Worm (Caenorhabditis elegans): ENCODE measurements around the gene F42F12.14.
"Not testable (repeated sequence)": the region's sequence is repeated elsewhere in the genome, so short reads cannot be mapped to it uniquely, and the experiment has no call there.

F42F12.14 gene

DNA sequence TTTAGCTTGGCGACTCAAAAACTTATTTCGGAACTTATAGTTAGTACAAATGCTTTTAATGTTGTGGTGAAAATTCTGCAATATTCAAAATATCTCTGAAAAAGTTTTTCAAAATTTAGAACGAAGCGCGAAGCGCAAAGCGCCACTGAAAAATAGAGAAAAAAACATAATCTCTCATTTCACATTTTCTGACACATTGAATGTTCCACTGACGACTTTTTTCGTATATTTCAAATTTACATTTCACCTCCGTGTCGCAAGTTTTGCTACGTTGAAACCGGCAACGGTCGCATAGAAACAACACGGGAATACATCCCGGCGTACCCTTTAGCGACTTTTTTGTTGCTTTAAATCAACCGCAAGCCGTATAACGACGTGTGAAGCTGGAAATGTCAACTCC is at the start of gene F42F12.14:
Gene F42F12.14, plus strand, starts transcription at position 301 of the 400 bp plus-strand sequence.
- TF ChIP-seq tra-4 (tag; optimal IDR thresholded peaks at IDR 0.05) (no peak), hmbx-1 (tag; optimal IDR thresholded peaks at IDR 0.05) (no peak), ets-7 (tag; optimal IDR thresholded peaks at IDR 0.05) (no peak), ceh-36 (tag; optimal IDR thresholded peaks at IDR 0.05) (no peak), B0310.2 (tag; optimal IDR thresholded peaks at IDR 0.05) (no peak), ceh-13 (GFP tag; optimal IDR thresholded peaks at IDR 0.05) (no peak)

DNA sequence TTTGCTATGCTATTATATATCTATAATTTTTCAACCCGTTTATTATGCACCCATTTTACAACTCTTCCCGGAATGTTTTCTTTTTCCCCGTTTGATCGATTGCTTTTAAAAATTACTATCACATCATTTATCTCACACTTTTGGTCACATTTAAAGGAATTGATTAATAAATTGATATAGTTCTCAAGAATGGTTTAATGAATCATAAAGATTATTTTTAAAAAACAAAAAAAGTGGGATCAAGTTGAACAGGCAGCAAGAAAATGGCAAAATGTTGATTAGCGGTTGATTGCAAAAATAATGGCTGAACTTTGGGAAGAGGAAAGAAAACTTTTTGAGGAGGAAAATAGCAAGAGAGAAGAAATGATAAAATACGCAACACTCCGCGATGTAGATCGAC is 48.6 kb upstream of the F42F12.14 start, which contains the start of gene W06D11.5:
Gene W06D11.5, plus strand, starts transcription at position 301 of the 400 bp plus-strand sequence.
- no peak for TF ChIP-seq ceh-36 (tag; optimal IDR thresholded peaks at IDR 0.05)
- TF ChIP-seq ets-7 (tag; optimal IDR thresholded peaks at IDR 0.05): no peak
- TF ChIP-seq sea-1 (GFP tag; conservative IDR thresholded peaks at IDR 0.05): no peak
- TF ChIP-seq ceh-13 (GFP tag; optimal IDR thresholded peaks at IDR 0.05): no peak
- TF ChIP-seq hmbx-1 (tag; optimal IDR thresholded peaks at IDR 0.05): no peak
- no peak for TF ChIP-seq aly-1 (tag; optimal IDR thresholded peaks at IDR 0.05)
- TF ChIP-seq F13C5.2 (tag; optimal IDR thresholded peaks at IDR 0.05): no peak
- TF ChIP-seq B0310.2 (tag; optimal IDR thresholded peaks at IDR 0.05): no peak
- no peak for TF ChIP-seq ama-1 (optimal IDR thresholded peaks at IDR 0.05)
- TF ChIP-seq tbx-11 (GFP tag; IDR thresholded peaks at IDR 0.05): no peak

DNA sequence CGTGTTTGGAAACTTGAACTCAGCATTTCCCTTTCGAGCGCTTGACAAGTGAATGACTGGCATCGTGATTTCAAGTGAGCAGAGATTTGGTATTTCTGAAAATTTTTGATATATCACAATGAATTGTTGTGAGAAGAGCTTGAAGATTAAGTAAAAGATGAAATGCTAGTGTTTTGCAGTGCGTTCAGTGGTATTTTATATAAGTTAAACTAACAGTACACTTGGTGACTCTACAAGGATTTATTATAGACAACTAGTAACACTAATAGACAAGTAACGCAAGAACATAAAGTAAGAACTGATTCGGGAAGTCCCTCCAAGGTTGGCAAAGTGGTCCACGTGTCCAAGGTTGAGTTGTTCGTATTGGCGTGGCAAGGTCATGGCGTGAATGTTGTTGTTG is 45.7 kb upstream of the F42F12.14 start, which contains the start of gene dot-1.3:
Gene dot-1.3, minus strand, starts transcription at position 101 of the 400 bp plus-strand sequence.
- TF ChIP-seq flt-1 (GFP tag; IDR thresholded peaks at IDR 0.05); F13C5.2 (tag; optimal IDR thresholded peaks at IDR 0.05); scrt-1 (GFP tag; IDR thresholded peaks at IDR 0.05): not testable (repeated sequence)

DNA sequence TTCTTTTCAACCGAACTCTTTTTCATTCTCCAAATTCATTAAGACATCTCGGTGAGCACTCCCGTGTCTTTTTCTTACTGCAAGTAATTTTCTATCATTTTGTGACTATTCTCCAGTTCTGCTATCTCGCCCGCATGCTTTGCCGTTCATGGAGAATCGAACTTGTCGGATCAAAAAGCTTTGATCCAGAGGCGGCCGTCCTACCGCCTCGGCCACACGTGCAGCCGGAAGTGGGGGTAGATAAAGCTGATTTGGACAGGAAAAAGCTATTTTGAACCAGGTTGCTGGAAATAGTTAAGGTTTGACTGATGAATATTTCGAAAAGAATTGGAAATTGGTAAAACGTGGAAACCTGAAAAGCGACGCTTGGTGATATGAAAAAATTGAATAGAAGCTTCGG is 44.2 kb upstream of the F42F12.14 start:
- TF ChIP-seq ets-7 (tag; optimal IDR thresholded peaks at IDR 0.05): no peak
- no peak for TF ChIP-seq hnd-1 (tag; optimal IDR thresholded peaks at IDR 0.05)
- TF ChIP-seq F13C5.2 (tag; optimal IDR thresholded peaks at IDR 0.05): no peak
- TF ChIP-seq tra-4 (tag; optimal IDR thresholded peaks at IDR 0.05): no peak
- TF ChIP-seq flt-1 (GFP tag; IDR thresholded peaks at IDR 0.05): no peak
- TF ChIP-seq scrt-1 (GFP tag; IDR thresholded peaks at IDR 0.05): no peak
- TF ChIP-seq sea-1 (GFP tag; conservative IDR thresholded peaks at IDR 0.05): no peak
- TF ChIP-seq ceh-13 (GFP tag; optimal IDR thresholded peaks at IDR 0.05): no peak
- TF ChIP-seq tbx-11 (GFP tag; IDR thresholded peaks at IDR 0.05): no peak
- no peak for TF ChIP-seq ceh-36 (tag; optimal IDR thresholded peaks at IDR 0.05)
- no peak for TF ChIP-seq B0310.2 (tag; optimal IDR thresholded peaks at IDR 0.05)
- no peak for TF ChIP-seq ama-1 (optimal IDR thresholded peaks at IDR 0.05)
- no peak for TF ChIP-seq tbx-37 (GFP tag; conservative IDR thresholded peaks at IDR 0.05)
- no peak for TF ChIP-seq aly-1 (tag; optimal IDR thresholded peaks at IDR 0.05)
- no peak for TF ChIP-seq pes-1 (GFP tag; IDR thresholded peaks at IDR 0.05)
- TF ChIP-seq hmbx-1 (tag; optimal IDR thresholded peaks at IDR 0.05): no peak
- no peak for TF ChIP-seq hmg-4 (GFP tag; optimal IDR thresholded peaks at IDR 0.05)

DNA sequence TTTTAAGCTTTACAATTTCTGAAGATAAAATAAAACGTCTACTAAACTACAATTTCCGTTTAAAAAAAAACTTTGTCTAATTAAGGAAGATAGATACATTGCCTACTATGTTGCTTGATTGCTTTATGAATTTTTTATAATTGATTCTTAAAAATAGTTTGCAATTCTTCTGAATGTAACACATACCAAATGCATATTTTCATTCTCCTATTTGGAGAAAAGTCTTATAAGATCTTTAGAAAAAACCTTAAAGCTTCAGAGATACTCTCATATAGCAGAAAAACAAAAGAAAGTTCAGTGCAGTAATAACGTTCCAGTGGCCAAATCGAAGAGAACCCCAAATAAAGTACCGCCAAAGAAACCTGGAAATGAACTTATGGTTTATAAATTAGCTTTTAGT is 41.9 kb upstream of the F42F12.14 start, which contains the start of gene phf-32:
Gene phf-32, plus strand, starts transcription at position 301 of the 400 bp plus-strand sequence.
- TF ChIP-seq flt-1 (GFP tag; IDR thresholded peaks at IDR 0.05): no peak
- TF ChIP-seq ceh-13 (GFP tag; optimal IDR thresholded peaks at IDR 0.05): no peak
- TF ChIP-seq ceh-36 (tag; optimal IDR thresholded peaks at IDR 0.05): no peak
- no peak for TF ChIP-seq hmbx-1 (tag; optimal IDR thresholded peaks at IDR 0.05)
- TF ChIP-seq ama-1 (optimal IDR thresholded peaks at IDR 0.05): no peak
- TF ChIP-seq F13C5.2 (tag; optimal IDR thresholded peaks at IDR 0.05): no peak
- no peak for TF ChIP-seq hmg-4 (GFP tag; optimal IDR thresholded peaks at IDR 0.05)
- no peak for TF ChIP-seq pes-1 (GFP tag; IDR thresholded peaks at IDR 0.05)
- no peak for TF ChIP-seq hnd-1 (tag; optimal IDR thresholded peaks at IDR 0.05)
- TF ChIP-seq tbx-37 (GFP tag; conservative IDR thresholded peaks at IDR 0.05): no peak

DNA sequence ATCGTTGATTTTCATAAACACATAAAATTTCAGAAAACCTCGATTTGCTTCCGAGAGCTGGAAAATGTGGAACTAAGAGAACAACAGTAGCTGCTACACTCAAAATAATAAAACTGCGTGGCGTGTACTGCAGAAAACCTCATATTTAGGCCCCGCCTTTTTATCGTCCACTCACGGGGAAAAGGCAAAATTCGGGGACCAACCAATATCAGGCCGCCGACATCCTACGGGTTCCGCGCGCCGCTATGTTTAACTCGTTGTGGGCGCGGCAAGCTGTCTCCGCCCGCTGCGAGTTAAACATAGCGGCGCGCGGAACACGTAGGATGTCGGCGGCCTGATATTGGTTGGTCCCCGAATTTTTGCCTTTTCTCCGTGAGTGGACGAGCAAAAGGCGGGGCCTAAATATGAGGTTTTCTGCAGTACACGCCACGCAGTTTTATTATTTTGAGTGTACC is 40.4 kb upstream of the F42F12.14 start, which contains the start of gene F17A2.16:
Gene F17A2.16, plus strand, starts transcription at position 405 of the 455 bp plus-strand sequence.
- TF ChIP-seq scrt-1 (GFP tag; IDR thresholded peaks at IDR 0.05); ets-7 (tag; optimal IDR thresholded peaks at IDR 0.05); hnd-1 (tag; optimal IDR thresholded peaks at IDR 0.05): not testable (repeated sequence)

DNA sequence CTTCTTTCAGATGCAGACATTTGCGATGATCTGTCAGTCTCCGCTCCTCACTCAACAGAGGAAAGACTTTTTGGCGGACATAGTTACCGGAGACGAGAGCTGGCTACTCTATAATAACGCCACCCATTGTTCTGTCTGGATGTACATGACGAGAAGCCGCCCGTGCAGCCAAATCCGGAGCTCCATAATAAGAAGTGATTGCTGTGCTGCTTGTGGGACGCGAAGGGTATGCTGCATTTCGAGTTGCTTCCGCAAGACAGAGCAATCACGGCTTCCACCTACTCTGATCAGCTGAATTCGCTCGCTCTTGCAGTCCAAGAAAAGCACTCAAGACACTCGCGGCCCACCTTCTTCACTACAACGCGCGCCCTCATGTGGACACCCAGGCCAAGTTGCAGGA is 34.6 kb upstream of the F42F12.14 start:
- TF ChIP-seq flt-1 (GFP tag; IDR thresholded peaks at IDR 0.05) (no peak), tra-4 (tag; optimal IDR thresholded peaks at IDR 0.05) (no peak), hmg-4 (GFP tag; optimal IDR thresholded peaks at IDR 0.05) (no peak), ama-1 (optimal IDR thresholded peaks at IDR 0.05) (no peak), hmbx-1 (tag; optimal IDR thresholded peaks at IDR 0.05) (no peak), tbx-37 (GFP tag; conservative IDR thresholded peaks at IDR 0.05) (no peak), F13C5.2 (tag; optimal IDR thresholded peaks at IDR 0.05) (no peak), hnd-1 (tag; optimal IDR thresholded peaks at IDR 0.05) (no peak), ceh-36 (tag; optimal IDR thresholded peaks at IDR 0.05) (no peak), scrt-1 (GFP tag; IDR thresholded peaks at IDR 0.05) (no peak), ceh-13 (GFP tag; optimal IDR thresholded peaks at IDR 0.05) (no peak), ets-7 (tag; optimal IDR thresholded peaks at IDR 0.05) (no peak), pes-1 (GFP tag; IDR thresholded peaks at IDR 0.05) (no peak), aly-1 (tag; optimal IDR thresholded peaks at IDR 0.05) (no peak), tbx-11 (GFP tag; IDR thresholded peaks at IDR 0.05) (no peak), sea-1 (GFP tag; conservative IDR thresholded peaks at IDR 0.05) (no peak), B0310.2 (tag; optimal IDR thresholded peaks at IDR 0.05) (no peak)

DNA sequence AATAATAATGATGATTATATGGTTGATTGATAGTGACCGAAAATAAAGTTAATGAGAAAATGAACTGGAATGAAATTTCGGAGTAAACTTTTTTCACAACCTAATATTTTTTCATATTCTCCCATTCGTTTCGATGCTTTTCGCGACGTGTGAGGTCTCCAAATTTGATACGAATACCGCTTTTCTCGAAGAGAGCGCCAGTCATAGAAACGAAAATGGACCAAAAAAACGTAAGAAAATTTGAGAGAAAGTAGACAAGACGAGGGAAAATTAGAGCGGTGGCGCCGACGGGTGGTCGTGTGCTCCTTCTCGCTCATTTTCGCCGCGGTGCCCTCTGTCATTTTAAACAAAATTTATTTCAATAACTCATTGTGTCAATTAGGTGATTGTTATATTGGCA is 34.0 kb upstream of the F42F12.14 start:
- TF ChIP-seq sea-1 (GFP tag; conservative IDR thresholded peaks at IDR 0.05): no peak
- no peak for TF ChIP-seq ceh-36 (tag; optimal IDR thresholded peaks at IDR 0.05)
- no peak for TF ChIP-seq ets-7 (tag; optimal IDR thresholded peaks at IDR 0.05)
- TF ChIP-seq hmg-4 (GFP tag; optimal IDR thresholded peaks at IDR 0.05): no peak
- no peak for TF ChIP-seq tbx-11 (GFP tag; IDR thresholded peaks at IDR 0.05)
- no peak for TF ChIP-seq tbx-37 (GFP tag; conservative IDR thresholded peaks at IDR 0.05)
- TF ChIP-seq pes-1 (GFP tag; IDR thresholded peaks at IDR 0.05): no peak
- no peak for TF ChIP-seq scrt-1 (GFP tag; IDR thresholded peaks at IDR 0.05)
- TF ChIP-seq ama-1 (optimal IDR thresholded peaks at IDR 0.05): no peak
- TF ChIP-seq B0310.2 (tag; optimal IDR thresholded peaks at IDR 0.05): no peak
- TF ChIP-seq hnd-1 (tag; optimal IDR thresholded peaks at IDR 0.05): no peak
- no peak for TF ChIP-seq flt-1 (GFP tag; IDR thresholded peaks at IDR 0.05)

Data from whole organism, early embryonic.